Fruit fly (Drosophila melanogaster) whole organism, pupa: ENCODE results near the gene PMCA.

Source experiments
- CG13204 ChIP-seq: fragments of 200-800 bp; sonication (Bioruptor generic); optimal IDR thresholded peaks from 2 replicates; lab custom pipeline; 2018; ENCODE audit warnings: missing biosample characterization, mild to moderate bottlenecking, missing genetic modification characterization, moderate library complexity
- CG8159 ChIP-seq: fragments of 200-800 bp; sonication (Bioruptor generic); optimal IDR thresholded peaks from 3 replicates; lab custom pipeline; 2018; ENCODE audit warnings: missing biosample characterization, mild to moderate bottlenecking, missing genetic modification characterization, moderate library complexity
- Snoo ChIP-seq: fragments of 200-800 bp; sonication (Bioruptor generic); optimal IDR thresholded peaks from 3 replicates; lab custom pipeline; 2017; ENCODE audit warnings: missing biosample characterization, mild to moderate bottlenecking, missing genetic modification characterization, inconsistent platforms
- gl ChIP-seq: fragments of 200-800 bp; sonication (Bioruptor generic); optimal IDR thresholded peaks from 2 replicates; lab custom pipeline; 2018; ENCODE audit warnings: missing biosample characterization, mild to moderate bottlenecking, missing genetic modification characterization

DNA sequence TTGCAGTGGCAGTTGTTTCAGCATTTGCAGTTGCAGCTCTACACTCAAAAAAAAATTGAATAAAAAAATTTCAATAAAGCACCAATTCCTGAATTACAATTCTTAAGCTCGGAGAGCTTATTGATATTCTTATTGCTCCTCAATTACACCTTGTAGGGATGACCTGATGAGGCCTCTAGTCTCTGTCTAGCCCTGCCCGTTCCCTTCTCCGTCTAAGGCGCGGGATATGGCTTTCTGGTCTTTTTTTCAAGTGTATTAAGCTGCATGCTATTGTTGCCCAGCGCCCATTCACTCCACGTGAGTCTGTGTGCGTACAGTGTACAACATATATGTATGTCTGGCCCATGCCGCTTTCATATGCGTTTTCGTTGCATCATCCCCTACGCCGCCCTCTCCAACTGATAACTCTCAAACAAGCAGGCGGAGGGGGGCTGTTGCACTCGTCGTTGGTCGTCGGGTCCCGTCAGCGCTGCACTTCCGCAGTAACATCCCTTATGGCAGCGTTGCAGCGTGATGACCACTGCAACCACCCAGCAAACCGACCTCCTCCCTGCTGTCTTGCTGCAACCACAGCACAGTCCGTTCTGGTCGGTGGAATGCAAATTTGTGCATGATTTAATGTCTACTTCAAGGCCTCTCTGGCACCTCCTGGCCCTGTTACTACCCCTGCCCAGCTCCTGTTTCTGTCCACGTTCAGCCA is 37.3 kb upstream of the PMCA start:
- TF ChIP-seq CG13204 (GFP tag; lab: Kevin White, UChicago) (no peak), gl (tag; lab: Kevin White, UChicago) (no peak), Snoo (no peak), CG8159 (no peak)
